Fruit fly (Drosophila melanogaster) whole organism, embryonic: ENCODE measurements around the gene GstZ1.

Experiments
- CG11085 ChIP-seq: fragments of 200-800 bp; sonication (Bioruptor generic); IDR thresholded peaks from 2 replicates; pipeline ENCODE4 v1.3.6; 2022; ENCODE audit warnings: missing biosample characterization, missing genetic modification characterization
- CG11504 ChIP-seq: fragments of 200-800 bp; sonication (Bioruptor generic); optimal IDR thresholded peaks from 3 replicates; lab custom pipeline; 2019; ENCODE audit warnings: missing biosample characterization, mild to moderate bottlenecking, missing genetic modification characterization, moderate library complexity
- CG11696 ChIP-seq: fragments of 200-800 bp; sonication (Bioruptor generic); IDR thresholded peaks from 2 replicates; pipeline ENCODE4 v1.3.6; 2022; ENCODE audit warnings: missing biosample characterization, missing genetic modification characterization
- CG12155 ChIP-seq: fragments of 200-800 bp; sonication (Bioruptor generic); optimal IDR thresholded peaks from 3 replicates; lab custom pipeline; 2016; ENCODE audit warnings: missing biosample characterization, missing genetic modification characterization
- CG12659 ChIP-seq: fragments of 200-800 bp; sonication (Bioruptor generic); optimal IDR thresholded peaks from 3 replicates; lab custom pipeline; 2017; ENCODE audit warnings: mild to moderate bottlenecking, missing biosample characterization, missing genetic modification reagents, missing genetic modification characterization
- CG13624 ChIP-seq: fragments of 200-800 bp; sonication (Bioruptor generic); optimal IDR thresholded peaks from 2 replicates; lab custom pipeline; 2016; ENCODE audit warnings: missing biosample characterization, missing genetic modification characterization
- CG15269 ChIP-seq: fragments of 200-800 bp; sonication (Bioruptor generic); optimal IDR thresholded peaks from 2 replicates; lab custom pipeline; 2018; ENCODE audit warnings: missing biosample characterization, mild to moderate bottlenecking, missing genetic modification characterization, moderate library complexity
- CG16779 ChIP-seq: fragments of 200-800 bp; sonication (Bioruptor generic); IDR thresholded peaks from 2 replicates; pipeline ENCODE4 v1.3.6; 2022; ENCODE audit warnings: missing biosample characterization, missing genetic modification characterization
- CG17361 ChIP-seq: fragments of 200-800 bp; sonication (Bioruptor generic); IDR thresholded peaks from 3 replicates; pipeline ENCODE4 v1.3.6; 2022; ENCODE audit warnings: missing biosample characterization, missing genetic modification characterization
- CG18619 ChIP-seq: fragments of 200-800 bp; sonication (Bioruptor generic); optimal IDR thresholded peaks from 3 replicates; lab custom pipeline; 2017; ENCODE audit warnings: missing biosample characterization, mild to moderate bottlenecking, missing genetic modification characterization
- CG2120 ChIP-seq: fragments of 200-800 bp; sonication (Bioruptor generic); optimal IDR thresholded peaks from 3 replicates; lab custom pipeline; 2016; ENCODE audit warnings: missing biosample characterization, missing genetic modification characterization
- CG2678 ChIP-seq: fragments of 200-800 bp; sonication (Bioruptor generic); optimal IDR thresholded peaks from 3 replicates; lab custom pipeline; 2019; ENCODE audit warnings: missing biosample characterization, mild to moderate bottlenecking, missing genetic modification characterization, moderate library complexity
- CG30403 ChIP-seq: fragments of 200-800 bp; sonication (Bioruptor generic); optimal IDR thresholded peaks from 3 replicates; lab custom pipeline; 2016; ENCODE audit warnings: missing biosample characterization, missing genetic modification characterization
- CG32532 ChIP-seq: fragments of 200-800 bp; sonication (Bioruptor generic); IDR thresholded peaks from 2 replicates; pipeline ENCODE4 v1.3.6; 2022; ENCODE audit warnings: missing biosample characterization, missing genetic modification characterization
- CG3281 ChIP-seq: fragments of 200-800 bp; sonication (Bioruptor generic); optimal IDR thresholded peaks from 3 replicates; lab custom pipeline; 2017; ENCODE audit warnings: missing biosample characterization, mild to moderate bottlenecking, missing genetic modification characterization
- CG4282 ChIP-seq: fragments of 200-800 bp; sonication (Bioruptor generic); optimal IDR thresholded peaks from 2 replicates; lab custom pipeline; 2016; ENCODE audit warnings: missing biosample characterization, missing genetic modification characterization
- CG6272 ChIP-seq: fragments of 200-800 bp; sonication (Bioruptor generic); IDR thresholded peaks from 2 replicates; pipeline ENCODE4 v1.3.6; 2022; ENCODE audit warnings: missing biosample characterization, missing genetic modification characterization
- CG7556 ChIP-seq: fragments of 200-800 bp; sonication (Bioruptor generic); optimal IDR thresholded peaks from 2 replicates; lab custom pipeline; 2017; ENCODE audit warnings: missing biosample characterization, mild to moderate bottlenecking, missing genetic modification characterization
- CG7839 ChIP-seq: fragments of 200-800 bp; sonication (Bioruptor generic); optimal IDR thresholded peaks from 3 replicates; lab custom pipeline; 2018; ENCODE audit warnings: missing biosample characterization, mild to moderate bottlenecking, missing genetic modification characterization, moderate library complexity
- CoRest ChIP-seq: fragments of 200-800 bp; sonication (Bioruptor generic); optimal IDR thresholded peaks from 3 replicates; lab custom pipeline; 2018; ENCODE audit warnings: missing biosample characterization, mild to moderate bottlenecking, missing genetic modification characterization, moderate library complexity
- Elba2 ChIP-seq: fragments of 200-800 bp; sonication (Bioruptor generic); optimal IDR thresholded peaks from 3 replicates; lab custom pipeline; 2016; ENCODE audit warnings: missing biosample characterization, missing genetic modification characterization
- Ets97D ChIP-seq: fragments of 200-800 bp; sonication (Bioruptor generic); optimal IDR thresholded peaks from 3 replicates; lab custom pipeline; 2016; ENCODE audit warnings: missing biosample characterization, missing genetic modification characterization
- HLH54F ChIP-seq: fragments of 200-800 bp; sonication (Bioruptor generic); optimal IDR thresholded peaks from 3 replicates; lab custom pipeline; 2016; ENCODE audit warnings: missing biosample characterization, missing genetic modification characterization
- Hand ChIP-seq: fragments of 200-800 bp; sonication (Bioruptor generic); optimal IDR thresholded peaks from 2 replicates; lab custom pipeline; 2017; ENCODE audit warnings: mild to moderate bottlenecking, missing biosample characterization, missing genetic modification reagents, missing genetic modification characterization
- Hmr ChIP-seq: fragments of 200-800 bp; sonication (Bioruptor generic); optimal IDR thresholded peaks from 3 replicates; lab custom pipeline; 2017; ENCODE audit warnings: mild to moderate bottlenecking, missing biosample characterization, missing genetic modification reagents, missing genetic modification characterization
- Hr3 ChIP-seq: fragments of 200-800 bp; sonication (Bioruptor generic); optimal IDR thresholded peaks from 3 replicates; lab custom pipeline; 2016; ENCODE audit warnings: missing biosample characterization, missing genetic modification characterization
- Med ChIP-seq: fragments of 200-800 bp; sonication (Bioruptor generic); peaks from one replicate; lab custom pipeline; 2016; ENCODE audit warnings: missing biosample characterization, missing genetic modification characterization, mild to moderate bottlenecking, inconsistent platforms, moderate library complexity
- Meics ChIP-seq: fragments of 200-800 bp; sonication (Bioruptor generic); optimal IDR thresholded peaks from 2 replicates; lab custom pipeline; 2017; ENCODE audit warnings: missing biosample characterization, mild to moderate bottlenecking, missing genetic modification characterization
- Nf-YC ChIP-seq: fragments of 200-800 bp; optimal IDR thresholded peaks from 3 replicates; lab custom pipeline; 2019; ENCODE audit warnings: missing biosample characterization, mild to moderate bottlenecking, missing genetic modification characterization, moderate library complexity
- Pdp1 ChIP-seq, 2 experiments: fragments of 200-800 bp; sonication (Bioruptor generic); optimal IDR thresholded peaks; 3 replicates each; lab custom pipeline; 2016; ENCODE audit warnings: missing biosample characterization in 2 of 2, missing genetic modification characterization in 2 of 2, mild to moderate bottlenecking in 1 of 2, moderate library complexity in 1 of 2
- Rfx ChIP-seq: fragments of 200-800 bp; sonication (Bioruptor generic); IDR thresholded peaks from 2 replicates; pipeline ENCODE4 v1.3.6; 2022; ENCODE audit warnings: missing biosample characterization, missing genetic modification characterization
- abd-A ChIP-seq: fragments of 200-800 bp; sonication (Bioruptor generic); optimal IDR thresholded peaks from 3 replicates; lab custom pipeline; 2019; ENCODE audit warnings: missing biosample characterization, mild to moderate bottlenecking, missing genetic modification characterization, moderate library complexity
- crol ChIP-seq: fragments of 200-800 bp; sonication (Bioruptor generic); IDR thresholded peaks from 2 replicates; pipeline ENCODE4 v1.3.6; 2022; ENCODE audit warnings: missing biosample characterization, missing genetic modification characterization
- cwo ChIP-seq: fragments of 200-800 bp; sonication (Bioruptor generic); optimal IDR thresholded peaks from 3 replicates; lab custom pipeline; 2017; ENCODE audit warnings: missing biosample characterization, missing genetic modification characterization, mild to moderate bottlenecking, moderate library complexity, missing genetic modification reagents
- dmrt99B ChIP-seq: fragments of 200-800 bp; sonication (Bioruptor generic); optimal IDR thresholded peaks from 2 replicates; lab custom pipeline; 2018; ENCODE audit warnings: missing biosample characterization, mild to moderate bottlenecking, missing genetic modification characterization, moderate library complexity
- gem ChIP-seq: fragments of 200-800 bp; sonication (Bioruptor generic); optimal IDR thresholded peaks from 2 replicates; lab custom pipeline; 2019; ENCODE audit warnings: missing biosample characterization, mild to moderate bottlenecking, missing genetic modification characterization, moderate library complexity
- grau ChIP-seq: fragments of 200-800 bp; optimal IDR thresholded peaks from 3 replicates; lab custom pipeline; 2019; ENCODE audit warnings: missing biosample characterization, mild to moderate bottlenecking, missing genetic modification characterization, moderate library complexity
- her ChIP-seq: fragments of 200-800 bp; sonication (Bioruptor generic); optimal IDR thresholded peaks from 2 replicates; lab custom pipeline; 2016; ENCODE audit warnings: missing biosample characterization, missing genetic modification characterization
- hkb ChIP-seq, 2 experiments: fragments of 200-800 bp in 1 of 2; fragments of >200 bp in 1 of 2; sonication (Bioruptor generic) in 1 of 2; IDR thresholded peaks in 1 of 2; optimal IDR thresholded peaks in 1 of 2; 2 replicates each; pipeline versions ENCODE4 v1.3.6 to Lab custom; 2017 to 2022; ENCODE audit warnings: missing biosample characterization in 1 of 2, missing genetic modification characterization in 1 of 2
- lilli ChIP-seq: fragments of 200-800 bp; sonication (Bioruptor generic); optimal IDR thresholded peaks from 3 replicates; lab custom pipeline; 2016; ENCODE audit warnings: missing biosample characterization, missing genetic modification characterization
- maf-S ChIP-seq: fragments of 200-800 bp; sonication (Bioruptor generic); optimal IDR thresholded peaks from 2 replicates; lab custom pipeline; 2016; ENCODE audit warnings: missing biosample characterization, missing genetic modification characterization
- pho ChIP-seq: fragments of 200-800 bp; sonication (Bioruptor generic); optimal IDR thresholded peaks from 2 replicates; lab custom pipeline; 2016; ENCODE audit warnings: missing biosample characterization, missing genetic modification characterization
- scrt ChIP-seq: fragments of 200-800 bp; sonication (Bioruptor generic); optimal IDR thresholded peaks from 2 replicates; lab custom pipeline; 2018; ENCODE audit warnings: missing biosample characterization, mild to moderate bottlenecking, missing genetic modification characterization, moderate library complexity
- unpg ChIP-seq: fragments of 200-800 bp; sonication (Bioruptor generic); optimal IDR thresholded peaks from 3 replicates; lab custom pipeline; 2018; ENCODE audit warnings: missing biosample characterization, mild to moderate bottlenecking, missing genetic modification characterization, moderate library complexity
- wdn ChIP-seq: fragments of 200-800 bp; sonication (Bioruptor generic); IDR thresholded peaks from 2 replicates; pipeline ENCODE4 v1.3.6; 2022; ENCODE audit warnings: missing biosample characterization, missing genetic modification characterization

Gene GstZ1

DNA sequence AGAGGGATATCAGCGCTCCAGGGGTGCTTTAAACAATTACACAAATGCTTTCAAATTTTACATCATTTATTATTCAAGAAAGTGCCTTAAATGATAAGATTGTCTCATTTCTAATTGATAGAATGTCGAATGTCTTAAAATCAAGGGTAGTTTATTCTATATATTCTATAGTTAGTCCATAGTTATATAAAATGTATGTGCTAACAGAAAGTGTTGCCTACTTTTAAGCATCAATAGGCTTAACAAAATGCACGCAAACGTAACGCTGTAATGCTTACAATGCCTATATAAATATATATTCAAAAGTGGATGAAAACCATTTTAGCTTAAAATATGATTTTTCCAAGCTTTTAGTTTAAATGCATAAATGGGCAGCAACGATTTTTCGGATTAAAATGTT lies 31.6 kb upstream of the GstZ1 start:
- TF ChIP-seq lilli (GFP tag; lab: Kevin White, UChicago) (peak; percentile 5), CG30403 (GFP tag; lab: Kevin White, UChicago) (peak; percentile 17), dmrt99B (tag; lab: Kevin White, UChicago) (peak; percentile 4), maf-S (no peak), CG15269 (tag; lab: Kevin White, UChicago) (peak; percentile 10), gem (tag; lab: Kevin White, UChicago) (peak; percentile 28), Meics (GFP tag; lab: Kevin White, UChicago) (peak; percentile 52), Elba2 (GFP tag; lab: Kevin White, UChicago) (no peak), pho (GFP tag; lab: Kevin White, UChicago) (no peak), CG3281 (peak; percentile 12), CG2678 (peak; percentile 45), HLH54F (no peak), Med (GFP tag; lab: Kevin White, UChicago) (peak; percentile 41), CG11504 (peak; percentile 50), CG18619 (GFP tag; lab: Kevin White, UChicago) (peak; percentile 18), Hmr (GFP tag; lab: Kevin White, UChicago) (peak; percentile 26), Ets97D (GFP tag; lab: Kevin White, UChicago) (no peak), her (GFP tag; lab: Kevin White, UChicago) (no peak), CG13624 (GFP tag; lab: Kevin White, UChicago) (no peak), CG7556 (GFP tag; lab: Kevin White, UChicago) (peak; percentile 57), CG4282 (GFP tag; lab: Kevin White, UChicago) (no peak), CG12155 (GFP tag; lab: Kevin White, UChicago) (no peak), CG12659 (peak; percentile 5), scrt (GFP tag; lab: Kevin White, UChicago) (no peak), CG7839 (tag; lab: Kevin White, UChicago) (peak; percentile 41), CG11085 (no peak), Pdp1 (GFP tag; optimal IDR thresholded peaks at IDR 0.05; lab: Kevin White, UChicago) (peak in 1 of 2 experiments; percentile 7), CG11696 (GFP tag; lab: Robert Waterston, UW) (no peak), cwo (GFP tag; lab: Kevin White, UChicago) (peak; percentile 4), CG2120 (GFP tag; lab: Kevin White, UChicago) (peak; percentile 28), CoRest (tag; lab: Kevin White, UChicago) (peak; percentile 25), Nf-YC (tag; lab: Kevin White, UChicago) (peak; percentile 14), hkb (optimal IDR thresholded peaks at IDR 0.05; lab: Kevin White, UChicago) (no peak), hkb (GFP tag; IDR thresholded peaks at IDR 0.05; lab: Robert Waterston, UW) (no peak), grau (tag; lab: Kevin White, UChicago) (peak; percentile 27), CG17361 (GFP tag; lab: Robert Waterston, UW) (peak; percentile 39; the same call in 1 of the 3 replicates), Hand (GFP tag; lab: Kevin White, UChicago) (peak; percentile 56)

dm6 chr3R:9487561-9487960 lies 31.2 kb upstream of the GstZ1 start:
- 0 out of 2 replicates have a peak, but pooled peaks have one; percentile 3 for TF ChIP-seq CG16779
- no peak for TF ChIP-seq unpg (GFP tag; lab: Kevin White, UChicago)
- no peak for TF ChIP-seq wdn (GFP tag; lab: Robert Waterston, UW)
- TF ChIP-seq CG32532: 0 out of 2 replicates have a peak, but pooled peaks have one; percentile 33
- peak; percentile 24; the same call in 1 of the 2 replicates for TF ChIP-seq Rfx (GFP tag; lab: Robert Waterston, UW)
- no peak for TF ChIP-seq Hr3 (GFP tag; lab: Kevin White, UChicago)
- TF ChIP-seq abd-A: peak; percentile 88
- TF ChIP-seq CG6272 (GFP tag; lab: Robert Waterston, UW): no peak
- peak; percentile 51 for TF ChIP-seq crol
